Fruit fly (Drosophila melanogaster): ENCODE results near the gene CG31988.
A peak's percentile ranks its signal among the peaks of the same experiment; 100 is the strongest.

The CG31988 gene

dm6 chr2L:21168295-21169159 lies 34.1 kb downstream of the CG31988 start, which contains the start of the genes mAcon1, CG43345 and CG43346 (continued):
- TF ChIP-seq Hr38 (GFP tag; optimal IDR thresholded peaks at IDR 0.05) (no peak), CG16779 (tag; optimal IDR thresholded peaks at IDR 0.05) (no peak), CG6792 (GFP tag; optimal IDR thresholded peaks at IDR 0.05) (peak; percentile 79), CG9139 (GFP tag; optimal IDR thresholded peaks at IDR 0.05) (peak; percentile 65), Eip78C (GFP tag) (peak; percentile 93), CG8119 (GFP tag; IDR thresholded peaks at IDR 0.05) (peak; percentile 65; the same call in 2 of the 3 replicates), Sox102F (GFP tag; optimal IDR thresholded peaks at IDR 0.05) (no peak), CG6854 (GFP tag; optimal IDR thresholded peaks at IDR 0.05) (peak; percentile 60), Gug (GFP tag; IDR thresholded peaks at IDR 0.05) (peak; percentile 73), CG3919 (GFP tag; optimal IDR thresholded peaks at IDR 0.05) (no peak), Smox (GFP tag; optimal IDR thresholded peaks at IDR 0.05) (no peak), fd85E (GFP tag; optimal IDR thresholded peaks at IDR 0.05) (peak; percentile 47), OdsH (GFP tag; optimal IDR thresholded peaks at IDR 0.05) (peak; percentile 84), Eip93F (GFP tag; optimal IDR thresholded peaks at IDR 0.05) (no peak)

dm6 chr2L:21166422-21166821 lies 36.2 kb downstream of the CG31988 start:
- no peak for TF ChIP-seq CG7368 (GFP tag; optimal IDR thresholded peaks at IDR 0.05)
- no peak for TF ChIP-seq CG11902 (GFP tag; optimal IDR thresholded peaks at IDR 0.05)
- TF ChIP-seq CG6792 (GFP tag; optimal IDR thresholded peaks at IDR 0.05): no peak
- peak; percentile 57 for TF ChIP-seq achi (GFP tag; optimal IDR thresholded peaks at IDR 0.05)
- no peak for TF ChIP-seq CG16779 (tag; optimal IDR thresholded peaks at IDR 0.05)
- no peak for TF ChIP-seq topi (GFP tag; optimal IDR thresholded peaks at IDR 0.05)
- peak; percentile 10 for TF ChIP-seq cyc (GFP tag; optimal IDR thresholded peaks at IDR 0.05)
- no peak for TF ChIP-seq Sox15 (GFP tag; optimal IDR thresholded peaks at IDR 0.05)
- TF ChIP-seq CG3919 (GFP tag; optimal IDR thresholded peaks at IDR 0.05): no peak
- TF ChIP-seq esn (GFP tag; optimal IDR thresholded peaks at IDR 0.05): peak; percentile 30
- peak; percentile 12 for TF ChIP-seq Sox14 (GFP tag; optimal IDR thresholded peaks at IDR 0.05)
- TF ChIP-seq CG11294 (GFP tag; IDR thresholded peaks at IDR 0.05): no peak
- no peak for TF ChIP-seq OdsH (GFP tag; optimal IDR thresholded peaks at IDR 0.05)
- TF ChIP-seq CG34406 (GFP tag; optimal IDR thresholded peaks at IDR 0.05): no peak
- TF ChIP-seq CG1621 (tag; optimal IDR thresholded peaks at IDR 0.05): peak; percentile 4
- no peak for TF ChIP-seq Hr4 (GFP tag; optimal IDR thresholded peaks at IDR 0.05)
- peak; percentile 67 for TF ChIP-seq vri (GFP tag; optimal IDR thresholded peaks at IDR 0.05)
- TF ChIP-seq CG10631 (GFP tag; optimal IDR thresholded peaks at IDR 0.05): no peak

dm6 chr2L:21163311-21163842 lies 39.2 kb downstream of the CG31988 start, which contains the start of gene Noc2:
TSS of gene Noc2 (plus strand) at chr2L:21163641.
- TF ChIP-seq CG7368 (GFP tag; optimal IDR thresholded peaks at IDR 0.05) (no peak), CG10631 (GFP tag; optimal IDR thresholded peaks at IDR 0.05) (peak; percentile 68), CG31627 (GFP tag; optimal IDR thresholded peaks at IDR 0.05) (peak; percentile 67), CG6276 (GFP tag; optimal IDR thresholded peaks at IDR 0.05) (no peak), dsx (GFP tag; optimal IDR thresholded peaks at IDR 0.05; ENCODE audit: poor library complexity, severe bottlenecking) (no peak), achi (GFP tag; optimal IDR thresholded peaks at IDR 0.05) (peak; percentile 46), esn (GFP tag; optimal IDR thresholded peaks at IDR 0.05) (peak; percentile 63), CG6808 (GFP tag; optimal IDR thresholded peaks at IDR 0.05) (peak; percentile 48), CG6792 (GFP tag; optimal IDR thresholded peaks at IDR 0.05) (peak; percentile 11), Hr4 (GFP tag; optimal IDR thresholded peaks at IDR 0.05) (peak; percentile 54), cyc (GFP tag; optimal IDR thresholded peaks at IDR 0.05) (peak; percentile 46), CG34406 (GFP tag; optimal IDR thresholded peaks at IDR 0.05) (peak; percentile 41), Ets96B (tag; optimal IDR thresholded peaks at IDR 0.05) (peak; percentile 21), Ets21C (GFP tag; optimal IDR thresholded peaks at IDR 0.05) (no peak), Sox14 (GFP tag; optimal IDR thresholded peaks at IDR 0.05) (peak; percentile 36), CG4318 (GFP tag; optimal IDR thresholded peaks at IDR 0.05) (no peak), CG32006 (GFP tag; optimal IDR thresholded peaks at IDR 0.05) (peak; percentile 60), CG3919 (GFP tag; optimal IDR thresholded peaks at IDR 0.05) (peak; percentile 46), net (GFP tag; optimal IDR thresholded peaks at IDR 0.05) (peak; percentile 5), CG9139 (GFP tag; optimal IDR thresholded peaks at IDR 0.05) (no peak), lz (GFP tag; optimal IDR thresholded peaks at IDR 0.05) (peak; percentile 46), Met (GFP tag; optimal IDR thresholded peaks at IDR 0.05) (peak; percentile 52), Blimp-1 (GFP tag; optimal IDR thresholded peaks at IDR 0.05) (peak; percentile 10), Eip75B (GFP tag; optimal IDR thresholded peaks at IDR 0.05) (peak; percentile 42), Smox (GFP tag; optimal IDR thresholded peaks at IDR 0.05) (no peak), Sox15 (GFP tag; optimal IDR thresholded peaks at IDR 0.05) (peak; percentile 41), fd85E (GFP tag; optimal IDR thresholded peaks at IDR 0.05) (no peak), eg (GFP tag; IDR thresholded peaks at IDR 0.05) (peak; percentile 71), Gug (GFP tag; IDR thresholded peaks at IDR 0.05) (0 out of 2 replicates have a peak, but pooled peaks have one; percentile 20), CG8119 (GFP tag; IDR thresholded peaks at IDR 0.05) (no peak), CG11902 (GFP tag; optimal IDR thresholded peaks at IDR 0.05) (peak; percentile 36), CG6163 (GFP tag; IDR thresholded peaks at IDR 0.05) (peak; percentile 37; the same call in 2 of the 3 replicates)
